Worm (Caenorhabditis elegans) whole organism, dauer: Measurements from ENCODE around the gene C16D2.3.

Experiments
- unc-62 ChIP-seq: sonication (generic microtip); optimal IDR thresholded peaks from 2 replicates; lab custom pipeline; 2017; ENCODE audit warnings: missing biosample characterization, missing genetic modification reagents, missing genetic modification characterization

The C16D2.3 gene

ce11 chrII:9173471-9173870 lies 35.6 kb downstream of the C16D2.3 start:
- no peak for TF ChIP-seq unc-62 (GFP tag; lab: Kevin White, UChicago)

ce11 chrII:9176523-9176922 lies 38.6 kb downstream of the C16D2.3 start:
- no peak for TF ChIP-seq unc-62 (GFP tag; lab: Kevin White, UChicago)

ce11 chrII:9177080-9177479 lies 39.2 kb downstream of the C16D2.3 start, which contains the start of the genes sec-5 and pir-1:
sec-5 (minus strand) TSS chrII:9177152.
pir-1 (plus strand) TSS chrII:9177300.
- no peak for TF ChIP-seq unc-62 (GFP tag; lab: Kevin White, UChicago)

ce11 chrII:9178811-9179210 lies 40.9 kb downstream of the C16D2.3 start:
- TF ChIP-seq unc-62 (GFP tag; lab: Kevin White, UChicago), result no peak

- no peak for TF ChIP-seq unc-62 (GFP tag; lab: Kevin White, UChicago)
Measured at ce11 chrII:9181155-9181554, 43.3 kb downstream of the C16D2.3 start.

- no peak for TF ChIP-seq unc-62 (GFP tag; lab: Kevin White, UChicago)
Measured at ce11 chrII:9185915-9186314, 48.0 kb downstream of the C16D2.3 start.
